Fruit fly (Drosophila melanogaster) ovary, adult (tissue): ENCODE results near the gene CG6040.

Experiments
- CG17801 ChIP-seq: fragments of 200-800 bp; optimal IDR thresholded peaks from 2 replicates; lab custom pipeline; 2019; ENCODE audit warnings: missing biosample characterization, mild to moderate bottlenecking, missing genetic modification characterization, moderate library complexity; ENCODE audit not compliant: partially characterized antibody

Gene CG6040

DNA sequence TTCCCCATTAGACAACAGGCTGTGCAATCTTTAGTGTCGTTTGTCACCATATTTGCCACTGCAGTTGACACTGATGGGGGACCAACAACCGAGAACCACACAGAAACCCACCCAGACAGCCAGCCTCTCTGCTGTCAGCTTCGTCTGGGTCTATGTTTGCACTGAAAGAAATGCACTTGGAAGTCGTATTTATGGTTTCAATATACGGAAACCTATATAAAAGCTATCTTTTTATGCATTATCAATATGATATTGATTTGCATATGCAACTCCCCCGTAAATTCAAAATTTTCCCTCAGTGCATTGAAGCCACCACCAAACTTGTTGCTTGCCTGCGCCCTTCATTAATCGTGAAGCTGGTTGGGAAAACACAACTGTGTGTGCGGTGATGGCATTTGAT is 22.6 kb upstream of the CG6040 start:
- TF ChIP-seq CG17801 = no peak

DNA sequence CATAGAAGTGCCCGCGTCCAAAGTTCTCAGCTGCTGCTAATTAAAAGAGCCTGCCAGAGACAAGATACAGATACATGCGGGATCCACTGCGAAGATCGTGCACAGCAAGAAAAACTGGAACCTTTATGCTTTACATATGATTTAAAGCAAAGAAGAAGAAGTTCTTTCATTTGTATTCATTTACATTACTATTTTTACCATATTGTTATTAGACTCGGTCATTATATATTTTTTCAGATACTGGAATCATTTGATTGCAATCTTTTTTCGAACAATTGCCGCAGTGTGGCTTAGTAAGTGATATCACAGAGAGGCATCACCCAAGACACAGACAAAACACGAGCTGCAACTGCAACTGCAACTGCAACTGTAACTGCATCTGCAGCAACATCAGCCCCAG is 21.6 kb upstream of the CG6040 start:
- no peak for TF ChIP-seq CG17801

DNA sequence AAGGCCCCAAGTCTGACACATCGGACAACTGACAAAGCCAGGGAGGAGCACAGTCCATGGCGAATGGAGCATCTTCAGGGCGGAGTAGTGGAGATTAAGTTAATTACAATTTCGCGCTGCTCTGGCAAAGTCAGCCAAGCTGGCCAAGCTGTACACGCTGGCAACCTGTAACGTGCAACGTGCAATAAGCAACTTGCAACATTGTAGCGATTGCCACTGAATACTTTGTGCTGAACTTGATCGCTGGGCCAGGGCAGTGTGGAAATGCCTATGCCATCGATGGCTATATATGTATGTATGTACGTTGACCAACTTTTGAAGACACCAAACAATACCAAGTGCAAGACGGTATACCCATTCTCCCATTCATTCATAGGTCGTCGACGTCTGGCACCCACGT is 18.9 kb upstream of the CG6040 start:
- no peak for TF ChIP-seq CG17801

DNA sequence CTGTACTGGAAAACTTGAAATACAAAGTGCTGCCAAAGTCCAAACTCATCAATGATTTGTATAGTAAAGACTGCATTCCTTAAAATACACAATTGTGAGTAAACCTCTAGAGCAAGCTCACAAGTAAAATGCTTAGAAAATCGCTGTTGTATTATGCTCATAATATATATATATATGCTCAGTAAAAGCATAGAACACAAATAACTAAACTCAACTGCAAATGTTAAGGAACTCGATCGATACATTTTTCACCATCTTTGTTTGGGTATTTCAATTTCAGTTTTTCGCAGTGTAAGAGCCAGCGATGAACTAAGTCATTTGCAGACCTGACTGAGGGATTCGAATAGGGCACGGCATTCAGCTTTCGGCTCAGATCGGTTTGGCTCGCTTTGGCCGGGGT is 17.6 kb upstream of the CG6040 start:
- TF ChIP-seq CG17801 = no peak

DNA sequence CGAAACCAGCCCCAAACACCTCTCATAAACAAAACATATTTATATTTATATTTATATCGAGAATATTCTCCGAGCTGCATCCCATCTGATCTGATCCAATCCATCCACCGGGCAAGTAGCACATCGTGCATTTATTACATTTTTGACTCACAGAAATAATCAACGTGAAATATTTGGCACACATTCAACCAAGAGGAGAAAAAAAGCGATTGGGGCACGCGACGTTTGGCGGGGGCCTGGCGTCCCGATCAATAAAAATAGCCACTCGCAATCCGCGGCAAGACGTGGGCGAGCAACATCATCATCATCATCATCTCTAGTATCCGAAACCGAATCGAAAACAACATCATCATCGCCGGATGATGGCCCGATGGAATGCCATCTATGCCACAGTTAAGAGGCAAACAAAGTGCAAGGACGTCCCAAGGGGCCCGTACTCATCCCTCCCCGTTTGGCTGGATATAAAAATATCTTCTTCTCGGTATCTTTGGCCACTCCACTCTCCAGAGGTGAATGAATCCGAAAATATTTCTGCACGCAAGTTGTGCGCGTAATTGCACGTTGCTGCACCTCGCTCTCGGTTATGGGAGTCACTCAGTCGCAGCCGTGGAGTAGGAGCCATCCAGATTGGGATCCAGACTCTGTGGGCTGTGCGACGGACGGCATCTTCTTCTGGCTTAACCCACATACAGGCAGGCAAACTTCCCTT is 16.0 kb upstream of the CG6040 start:
- no peak for TF ChIP-seq CG17801

DNA sequence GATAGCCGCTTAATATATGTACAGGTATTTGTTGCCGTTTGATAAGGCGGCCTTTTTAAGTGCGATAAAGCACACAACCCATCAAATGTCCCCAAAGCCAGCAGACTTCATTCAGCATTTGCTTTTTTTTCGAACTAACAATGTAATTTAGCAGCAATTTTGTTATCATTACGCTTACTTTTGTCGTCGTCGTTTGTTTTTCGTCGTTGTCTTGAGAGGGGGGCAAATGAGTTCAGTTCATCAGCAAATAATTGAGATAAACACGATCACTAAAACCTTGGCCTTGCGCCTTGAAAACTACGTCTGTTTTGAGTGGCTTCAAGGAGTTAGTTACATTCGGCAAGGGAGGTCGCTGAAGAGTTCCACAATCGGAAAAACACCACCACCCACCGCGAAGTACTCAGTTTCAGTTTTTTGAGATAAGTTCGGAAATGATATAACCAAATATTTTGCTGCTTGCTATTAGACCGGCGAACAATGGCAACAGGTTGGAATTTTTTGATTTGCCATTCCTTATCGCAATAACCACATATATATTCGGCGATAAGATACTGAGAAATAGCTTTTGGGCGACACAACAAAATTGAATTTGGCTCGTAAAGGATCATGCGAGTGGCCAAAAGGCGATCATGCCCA is 7.7 kb upstream of the CG6040 start:
- no peak for TF ChIP-seq CG17801

DNA sequence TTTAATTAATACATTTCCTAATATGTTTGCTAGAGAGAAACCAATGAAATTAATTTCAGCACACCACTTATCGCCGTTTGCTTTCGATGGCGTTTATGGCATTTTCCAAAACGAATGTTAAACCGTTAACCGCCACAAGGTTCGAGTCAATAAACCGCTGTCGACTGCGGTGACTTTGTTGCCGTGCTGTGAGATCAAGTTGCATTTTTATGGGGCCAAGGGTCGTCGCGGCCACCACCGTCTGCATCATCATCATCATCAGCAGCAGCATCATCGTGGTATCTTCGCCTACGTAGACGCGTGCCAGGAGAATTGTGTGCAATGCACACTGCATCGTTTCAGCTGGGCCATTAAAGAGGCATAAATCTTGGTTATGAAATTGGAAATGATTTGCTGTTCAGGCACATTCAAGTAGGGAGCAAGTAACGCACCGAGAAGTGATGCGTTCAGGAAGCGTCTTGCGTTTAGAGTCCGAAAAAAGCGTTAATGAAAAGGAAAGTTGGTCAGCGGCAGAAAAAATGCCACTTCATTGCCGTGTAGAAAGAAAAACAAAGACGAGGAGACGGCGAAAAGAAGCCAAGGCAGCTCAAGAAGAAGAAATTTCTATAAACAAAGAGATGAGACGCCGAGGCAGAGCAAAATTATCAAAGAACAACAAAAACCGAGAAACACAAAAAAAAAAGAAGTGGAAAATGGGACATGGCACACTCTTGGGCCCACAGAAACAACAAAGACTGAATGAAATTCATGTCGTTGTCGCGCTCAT is 5.6 kb upstream of the CG6040 start:
- no peak for TF ChIP-seq CG17801

DNA sequence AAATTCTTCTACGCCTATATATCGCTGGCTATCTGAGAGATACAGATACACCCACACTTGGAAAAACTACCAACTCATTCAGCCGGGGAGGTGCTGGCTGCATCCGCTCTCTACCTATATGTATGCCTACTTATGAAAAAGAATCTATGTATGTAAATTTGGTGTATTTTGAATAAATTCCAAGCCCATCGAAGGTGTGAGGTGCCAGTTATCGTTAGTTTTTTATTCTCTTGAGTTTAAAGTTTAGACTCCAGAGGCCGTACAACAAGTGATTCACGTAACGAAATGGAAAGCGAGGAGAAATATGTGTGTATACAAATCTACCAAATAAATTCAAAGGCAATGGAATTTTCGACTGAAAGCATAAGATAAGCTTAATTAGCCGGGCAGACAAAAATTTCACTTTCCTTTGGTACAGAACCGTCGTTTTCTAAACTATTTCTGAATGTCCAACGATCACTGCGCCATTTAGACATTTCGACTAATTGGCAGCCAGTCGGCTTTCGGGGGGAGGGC is 5.0 kb upstream of the CG6040 start:
- no peak for TF ChIP-seq CG17801

DNA sequence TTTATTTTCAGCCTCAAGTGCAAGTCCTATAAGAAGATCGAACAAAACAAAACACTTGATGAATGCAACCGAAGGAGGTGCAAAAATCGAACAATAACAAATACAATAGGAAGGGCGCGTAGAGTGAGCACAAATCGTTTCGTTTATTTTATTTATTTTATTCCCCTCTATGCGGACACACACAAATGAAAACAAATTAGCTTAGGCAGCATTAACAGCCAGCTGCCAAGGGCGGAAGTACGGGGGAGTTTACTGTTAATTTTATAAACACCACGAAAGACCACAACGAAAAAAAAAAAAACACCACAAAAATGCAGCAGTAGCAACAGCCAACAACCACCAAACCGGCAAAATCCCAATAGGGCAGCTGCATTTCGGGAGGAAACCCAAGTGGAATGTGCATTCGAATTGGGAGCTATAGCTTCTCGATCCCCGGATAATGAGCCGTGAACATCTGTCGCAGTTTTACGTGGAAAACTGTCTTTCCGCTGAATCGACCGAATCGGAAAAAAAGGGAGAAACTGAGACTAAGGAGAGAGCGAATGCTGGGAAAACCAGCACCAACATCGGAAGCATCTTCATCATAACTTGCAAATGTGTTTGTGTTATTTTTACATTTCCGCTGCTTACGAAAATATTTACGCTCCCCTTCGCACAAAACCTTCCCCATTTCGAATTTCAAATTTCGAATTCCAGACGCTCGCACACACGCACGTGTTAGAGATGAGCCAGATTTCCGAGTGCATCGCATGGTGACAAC is 4.2 kb upstream of the CG6040 start:
- TF ChIP-seq CG17801 = no peak

DNA sequence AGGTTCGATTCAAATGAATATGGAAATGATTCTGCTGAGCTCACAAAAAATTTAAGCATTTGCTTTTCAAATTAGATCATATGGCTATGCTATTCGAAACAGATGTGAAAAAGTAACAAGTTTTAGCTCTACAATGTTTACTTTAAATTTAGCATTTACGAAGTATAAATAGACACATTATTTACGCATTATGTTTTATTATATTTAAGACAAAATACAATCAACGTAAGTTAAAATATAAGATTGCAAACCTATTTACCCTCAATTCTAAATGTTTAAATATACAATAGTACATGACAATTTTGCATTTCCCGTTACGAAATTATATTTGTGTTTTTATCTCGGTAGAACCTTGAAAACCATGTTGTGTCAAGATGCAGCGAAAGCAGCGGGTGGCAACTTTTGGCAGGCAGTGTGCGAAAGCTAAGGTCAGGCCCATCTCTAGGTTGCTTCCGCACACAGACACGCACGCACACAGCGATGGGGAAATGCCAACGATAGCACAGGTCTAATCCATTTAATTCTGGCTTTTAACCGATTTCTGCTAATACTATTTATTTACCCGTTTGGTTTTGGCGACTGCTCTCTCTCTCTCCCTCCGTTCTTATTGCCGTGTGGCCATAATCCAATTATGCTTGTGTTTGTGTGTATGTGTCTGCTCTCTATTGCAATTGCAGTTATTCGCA is 3.5 kb upstream of the CG6040 start:
- TF ChIP-seq CG17801 = no peak

DNA sequence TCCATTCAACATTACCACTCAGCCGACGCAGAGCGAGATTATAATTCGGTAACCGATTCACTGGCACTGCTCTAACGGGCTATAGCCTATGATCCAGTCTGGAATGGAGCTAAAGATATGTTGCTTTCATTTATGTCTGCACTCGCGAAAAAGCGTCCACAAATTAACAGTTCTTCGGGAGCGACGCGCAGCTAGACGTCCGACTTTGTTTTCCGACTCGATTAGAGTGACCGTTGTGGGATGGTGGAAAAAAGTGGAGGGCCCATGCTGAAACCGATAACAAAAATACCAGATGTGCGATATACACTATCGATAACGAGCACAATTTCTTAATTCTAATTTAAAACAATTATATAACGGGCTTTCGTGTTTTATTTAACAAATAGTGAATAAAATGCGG is 2.7 kb upstream of the CG6040 start, which contains the start of gene cdi:
TSS of gene cdi (minus strand) at position 232 of the 400 bp plus-strand sequence.
- peak; percentile 57 for TF ChIP-seq CG17801

DNA sequence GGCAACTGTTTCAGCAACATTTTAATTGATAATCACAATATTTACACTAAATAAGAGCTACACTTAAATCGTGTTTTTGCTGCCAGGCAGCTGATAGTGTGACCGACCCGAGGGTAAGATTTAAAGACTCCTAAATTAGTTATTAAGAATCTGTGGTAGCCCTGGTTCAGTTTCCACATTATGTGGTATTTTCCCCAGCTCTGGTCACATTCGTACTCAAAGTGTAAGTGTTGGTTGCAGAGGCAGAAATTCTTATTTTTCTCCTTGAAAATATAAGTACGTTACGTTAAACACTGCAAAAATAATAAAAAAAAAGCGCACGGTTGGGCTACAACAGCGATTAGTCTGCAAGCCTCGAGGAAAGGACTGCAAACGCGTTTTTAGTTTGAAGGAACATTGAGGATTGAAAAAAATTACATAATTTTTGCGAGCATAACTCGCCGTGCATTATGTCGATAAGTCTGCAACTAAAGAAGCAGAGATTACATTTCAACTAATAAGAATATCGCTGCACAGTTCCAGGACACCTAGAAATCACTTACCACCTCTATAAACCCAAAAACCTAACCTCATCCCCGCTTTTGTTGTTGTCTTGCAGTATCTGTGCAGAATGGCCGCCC is 1.9 kb upstream of the CG6040 start, which contains the start of the genes mRpL55 and ATPsynD:
TSS of gene mRpL55 (minus strand) at position 107 of the 620 bp plus-strand sequence.
TSS of gene ATPsynD (plus strand) at position 202 of the 620 bp plus-strand sequence.
- TF ChIP-seq CG17801 = peak; percentile 55

DNA sequence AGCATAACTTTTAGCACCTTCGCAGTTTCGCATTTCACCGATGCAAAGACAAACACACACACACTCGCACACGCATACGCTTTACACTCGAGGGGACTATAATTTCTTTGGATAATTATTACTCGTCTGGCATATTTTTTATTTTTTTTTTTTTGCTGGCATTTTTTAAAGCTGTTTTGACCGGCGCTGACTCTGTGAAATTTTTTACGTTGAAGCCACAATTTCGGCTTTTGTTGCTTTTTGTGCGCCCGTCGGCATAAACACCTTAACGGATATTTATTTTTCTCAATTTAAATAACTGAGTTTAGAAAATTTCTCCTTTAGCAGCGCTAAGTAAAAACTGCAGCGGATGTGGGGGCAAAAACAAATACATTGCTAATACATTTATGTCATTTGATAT is 1.5 kb downstream of the CG6040 start:
- TF ChIP-seq CG17801 = no peak

DNA sequence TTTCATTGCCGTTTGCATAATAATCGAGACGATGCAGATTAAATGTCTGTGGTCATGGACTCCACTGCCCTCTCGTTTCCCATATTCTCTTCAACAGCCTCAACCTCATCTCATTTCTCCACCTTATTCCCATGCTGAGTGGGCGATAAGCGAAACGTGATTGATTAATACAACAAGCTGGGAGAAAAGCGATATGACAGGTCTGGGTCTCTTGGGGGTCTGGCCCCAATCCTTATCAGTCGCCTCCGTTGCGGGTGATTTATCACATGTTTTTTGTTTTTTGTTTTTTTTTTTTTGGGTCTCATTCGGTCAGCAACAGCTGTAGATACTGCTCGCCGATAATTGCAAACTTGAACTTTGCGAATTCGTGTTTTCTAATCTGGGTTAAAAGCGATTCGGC is 3.3 kb downstream of the CG6040 start:
- TF ChIP-seq CG17801 = no peak

DNA sequence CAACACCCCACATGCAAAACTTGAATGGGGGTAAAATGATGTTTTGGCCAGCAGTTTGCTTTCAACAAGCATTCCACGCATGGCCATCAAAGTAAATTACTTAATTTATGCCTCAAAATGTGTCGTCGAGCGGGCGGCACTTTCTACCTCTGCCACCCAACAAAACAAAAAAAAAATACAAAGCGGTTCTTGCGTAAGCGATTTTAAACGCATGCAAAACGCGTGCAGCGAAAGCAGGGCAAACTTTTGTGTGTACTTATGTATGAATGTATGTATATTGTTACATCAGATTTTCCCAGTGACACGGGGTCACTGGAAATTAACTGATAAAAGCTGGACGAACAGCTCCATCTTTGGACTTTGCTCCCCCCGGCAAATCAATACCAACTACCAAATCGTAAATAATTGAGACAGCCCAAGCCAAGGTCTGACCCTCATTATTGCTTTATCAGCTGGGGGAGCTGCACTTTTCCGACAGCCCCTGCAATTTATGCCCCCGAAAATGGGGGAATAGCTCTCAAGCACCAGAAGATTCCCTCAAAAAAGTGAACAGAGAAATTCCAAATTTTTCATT is 4.6 kb downstream of the CG6040 start:
- no peak for TF ChIP-seq CG17801
